Fruit fly (Drosophila melanogaster) whole organism: ENCODE data around the gene Cdc7.

Source experiments
- CG8478 ChIP-seq: fragments of >200 bp; optimal IDR thresholded peaks from 2 replicates; lab custom pipeline; 2018; ENCODE audit warnings: inconsistent platforms
- EcR ChIP-seq, 2 experiments: fragments of >200 bp; optimal IDR thresholded peaks; 2 replicates each; lab custom pipeline; 2017; ENCODE audit warnings: missing biosample characterization in 2 of 2, missing genetic modification characterization in 2 of 2, missing genetic modification reagents in 2 of 2

dm6 chrX:6662876-6663551 is 8.7 kb downstream of the Cdc7 start:
- no peak for TF ChIP-seq EcR (GFP tag; optimal IDR thresholded peaks at IDR 0.05; lab: Kevin White, UChicago)
- TF ChIP-seq CG8478 (lab: Kevin White, UChicago): no peak
